Fruit fly (Drosophila melanogaster) S2 (cell line): ENCODE measurements around the gene Pbp95.

Experiments used
- CG8478 ChIP-seq: fragments of >200 bp; optimal IDR thresholded peaks from 2 replicates; lab custom pipeline; 2018
- CTCF ChIP-seq, 2 experiments: fragments of >200 bp; optimal IDR thresholded peaks; 2 replicates each; lab custom pipeline; 2018

DNA sequence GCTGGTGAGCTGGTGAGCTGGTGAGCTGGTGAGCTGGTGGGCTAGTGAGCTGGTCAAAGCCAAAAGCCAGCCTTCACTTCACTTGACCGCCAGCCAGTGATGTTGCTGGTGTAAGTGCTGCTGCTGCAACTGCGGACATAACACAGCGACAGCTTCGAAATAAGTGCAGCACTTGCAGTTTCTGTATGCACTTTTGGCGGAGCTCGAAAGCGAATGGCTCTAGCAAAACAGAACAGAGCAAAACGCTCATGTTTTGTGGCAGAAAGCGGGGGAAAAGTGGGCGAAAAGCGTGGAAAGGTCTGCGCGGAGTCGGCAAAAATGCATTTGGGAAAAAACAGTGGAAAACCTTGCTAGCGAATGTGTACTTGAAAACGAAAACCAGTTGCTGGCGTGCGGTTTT lies 19.0 kb upstream of the Pbp95 start:
- TF ChIP-seq CG8478 (lab: Kevin White, UChicago) (no peak), CTCF (optimal IDR thresholded peaks at IDR 0.05; lab: Kevin White, UChicago) (no peak)
